Worm (Caenorhabditis elegans) whole organism, midembryonic: Measurements from ENCODE around the gene cest-4.

ENCODE experiments used
- T22C8.4 ChIP-seq: fragments of 200-800 bp; sonication (Bioruptor generic); IDR thresholded peaks from 2 replicates; pipeline ENCODE4 v1.3.6; 2022; ENCODE audit warnings: missing genetic modification characterization, missing compliant biosample characterization
- flt-1 ChIP-seq: fragments of 200-800 bp; sonication (Bioruptor generic); IDR thresholded peaks from 2 replicates; pipeline ENCODE4 v1.3.6; 2022; ENCODE audit warnings: missing genetic modification characterization, missing compliant biosample characterization

ce11 chrIV:6756374-6756773 is 45.8 kb downstream of the cest-4 start:
- peak; percentile 92 for TF ChIP-seq flt-1 (GFP tag; lab: Robert Waterston, UW)
- peak; percentile 68 for TF ChIP-seq T22C8.4 (GFP tag; lab: Robert Waterston, UW)
